Worm (Caenorhabditis elegans): ENCODE data around the gene clc-11.

clc-11 gene

ce11 chrV:16158391-16158790 is 19.0 kb upstream of the clc-11 start, which contains the start of gene str-99:
TSS of gene str-99 (minus strand) at chrV:16158491.
- TF ChIP-seq W03F9.2 (tag; optimal IDR thresholded peaks at IDR 0.05) (no peak), him-1 (tag; optimal IDR thresholded peaks at IDR 0.05) (no peak), dao-5 (tag; optimal IDR thresholded peaks at IDR 0.05) (no peak)

ce11 chrV:16155111-16155510 is 15.7 kb upstream of the clc-11 start, which contains the start of gene str-97:
TSS of gene str-97 (minus strand) at chrV:16155211.
- no peak for TF ChIP-seq dao-5 (tag; optimal IDR thresholded peaks at IDR 0.05)
- no peak for TF ChIP-seq W03F9.2 (tag; optimal IDR thresholded peaks at IDR 0.05)
- no peak for TF ChIP-seq him-1 (tag; optimal IDR thresholded peaks at IDR 0.05)

ce11 chrV:16153375-16153774 is 13.9 kb upstream of the clc-11 start, which contains the start of gene str-254:
TSS of gene str-254 (minus strand) at chrV:16153475.
- TF ChIP-seq him-1 (tag; optimal IDR thresholded peaks at IDR 0.05) (no peak), W03F9.2 (tag; optimal IDR thresholded peaks at IDR 0.05) (no peak), dao-5 (tag; optimal IDR thresholded peaks at IDR 0.05) (no peak)

ce11 chrV:16148805-16149204 is 9.4 kb upstream of the clc-11 start, which contains the start of gene F10A3.4:
TSS of gene F10A3.4 (plus strand) at chrV:16149105.
- TF ChIP-seq him-1 (tag; optimal IDR thresholded peaks at IDR 0.05) = no peak
- no peak for TF ChIP-seq dao-5 (tag; optimal IDR thresholded peaks at IDR 0.05)
- no peak for TF ChIP-seq W03F9.2 (tag; optimal IDR thresholded peaks at IDR 0.05)

- TF ChIP-seq W03F9.2 (tag; optimal IDR thresholded peaks at IDR 0.05) = no peak
- TF ChIP-seq him-1 (tag; optimal IDR thresholded peaks at IDR 0.05) = no peak
- no peak for TF ChIP-seq dao-5 (tag; optimal IDR thresholded peaks at IDR 0.05)
These were observed 5.6 kb upstream of the clc-11 start for ce11 chrV:16145009-16145408.

DNA sequence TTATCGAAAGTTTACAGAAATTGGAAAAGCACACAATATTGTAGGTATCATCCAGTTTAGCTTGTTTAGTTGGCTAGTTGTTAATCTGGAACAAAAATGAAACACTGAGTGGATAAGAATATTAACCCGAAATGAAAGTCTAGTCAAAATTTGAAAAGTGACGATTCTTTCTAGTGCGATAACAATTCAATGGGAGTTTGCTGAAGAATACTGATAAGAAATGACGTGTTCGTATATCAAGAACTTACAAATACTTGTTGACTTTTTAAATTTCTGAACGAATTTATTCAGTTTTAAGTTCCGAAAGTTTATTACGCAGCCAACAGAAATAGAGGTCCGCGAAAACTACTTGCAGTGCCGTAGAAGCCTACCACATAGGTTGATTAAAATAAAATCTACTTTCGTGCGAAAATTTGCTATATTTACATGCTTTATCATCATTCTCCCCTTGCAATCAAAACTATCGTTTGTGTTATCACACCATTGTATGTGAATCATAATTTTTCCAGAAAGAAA is 3.7 kb upstream of the clc-11 start, which contains the start of gene fbxa-88:
fbxa-88 (minus strand) TSS at position 51 of the 516 bp plus-strand sequence.
- TF ChIP-seq dao-5 (tag; optimal IDR thresholded peaks at IDR 0.05) (no peak), him-1 (tag; optimal IDR thresholded peaks at IDR 0.05) (no peak), W03F9.2 (tag; optimal IDR thresholded peaks at IDR 0.05) (no peak)

- TF ChIP-seq W03F9.2 (tag; optimal IDR thresholded peaks at IDR 0.05) = no peak
- TF ChIP-seq him-1 (tag; optimal IDR thresholded peaks at IDR 0.05) = no peak
- no peak for TF ChIP-seq dao-5 (tag; optimal IDR thresholded peaks at IDR 0.05)
These were observed 2.9 kb upstream of the clc-11 start, which contains the start of gene fbxa-18 for ce11 chrV:16142371-16142770. TSS of gene fbxa-18 (plus strand) at chrV:16142671.

DNA sequence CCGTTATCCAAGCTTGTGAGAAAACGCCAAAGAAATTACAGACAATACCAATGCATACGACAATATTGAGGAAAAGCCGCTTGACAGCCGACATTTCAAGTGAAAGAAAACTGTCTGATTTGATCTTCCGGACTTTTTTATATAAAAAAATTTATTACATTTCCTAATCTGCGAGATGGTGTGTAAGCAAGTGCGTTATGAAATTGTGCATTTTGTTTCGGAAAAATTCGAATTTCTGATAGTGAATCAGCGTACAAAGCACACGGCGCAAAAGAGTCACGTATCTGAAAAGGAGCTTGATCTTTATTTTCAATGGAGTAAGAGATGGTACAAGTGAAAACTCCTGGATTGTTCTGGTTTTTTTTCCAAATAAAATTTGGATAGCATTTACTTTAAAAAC is 1.6 kb upstream of the clc-11 start, which contains the start of gene clc-32:
clc-32 (minus strand) TSS at position 101 of the 400 bp plus-strand sequence.
- TF ChIP-seq him-1 (tag; optimal IDR thresholded peaks at IDR 0.05) (no peak), dao-5 (tag; optimal IDR thresholded peaks at IDR 0.05) (no peak), W03F9.2 (tag; optimal IDR thresholded peaks at IDR 0.05) (no peak)

- TF ChIP-seq dao-5 (tag; optimal IDR thresholded peaks at IDR 0.05) = no peak
- TF ChIP-seq W03F9.2 (tag; optimal IDR thresholded peaks at IDR 0.05) = no peak
- TF ChIP-seq him-1 (tag; optimal IDR thresholded peaks at IDR 0.05) = no peak
These were observed 2.4 kb downstream of the clc-11 start, which contains the start of gene F44G3.7 for ce11 chrV:16137043-16137442. TSS of gene F44G3.7 (minus strand) at chrV:16137143.

- TF ChIP-seq dao-5 (tag; optimal IDR thresholded peaks at IDR 0.05) (no peak), W03F9.2 (tag; optimal IDR thresholded peaks at IDR 0.05) (no peak), him-1 (tag; optimal IDR thresholded peaks at IDR 0.05) (no peak)
These were observed 6.7 kb downstream of the clc-11 start, which contains the start of gene fbxa-144 for ce11 chrV:16132705-16133104. TSS of gene fbxa-144 (minus strand) at chrV:16132805.

DNA sequence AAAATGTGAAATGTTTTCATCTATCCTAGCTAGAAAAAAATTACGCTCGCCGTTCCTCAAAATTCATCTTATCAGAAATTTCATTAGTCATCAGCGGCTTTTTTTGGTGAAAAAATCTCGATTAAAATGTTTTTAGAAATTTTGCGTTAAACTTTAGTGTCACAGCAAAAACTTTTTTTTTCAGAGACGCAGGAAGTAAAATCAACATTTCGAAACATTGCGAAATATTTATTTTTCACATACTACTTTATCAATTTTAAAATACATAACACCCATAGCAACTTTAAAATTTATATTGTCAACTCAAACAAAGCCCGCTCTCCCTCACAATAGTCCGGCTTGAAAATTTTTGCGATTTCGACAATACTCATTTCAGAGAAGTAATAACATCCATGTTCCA is 7.2 kb downstream of the clc-11 start:
- TF ChIP-seq him-1 (tag; optimal IDR thresholded peaks at IDR 0.05) (no peak), W03F9.2 (tag; optimal IDR thresholded peaks at IDR 0.05) (no peak), dao-5 (tag; optimal IDR thresholded peaks at IDR 0.05) (no peak)

DNA sequence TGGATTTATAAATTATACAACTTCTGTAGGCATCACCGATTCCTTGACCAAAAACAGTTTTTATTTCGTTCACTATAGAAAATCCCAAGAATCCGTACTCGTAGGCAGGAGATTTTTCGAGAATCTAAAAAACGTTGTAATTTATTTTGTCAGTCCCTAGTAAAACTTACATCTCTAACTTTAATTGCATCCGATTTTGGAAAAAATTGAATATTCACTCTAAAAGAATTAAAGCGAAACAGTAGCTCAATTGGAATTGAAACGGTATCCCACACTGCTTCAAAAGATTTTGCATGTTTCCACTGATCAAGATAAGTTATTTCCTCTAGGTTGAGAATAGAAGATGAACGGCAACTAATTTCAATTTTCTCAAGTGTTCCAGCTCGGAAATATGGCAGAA is 8.2 kb downstream of the clc-11 start, which contains the start of gene fbxa-142:
fbxa-142 (minus strand) TSS at position 101 of the 400 bp plus-strand sequence.
- TF ChIP-seq dao-5 (tag; optimal IDR thresholded peaks at IDR 0.05) (no peak), him-1 (tag; optimal IDR thresholded peaks at IDR 0.05) (no peak), W03F9.2 (tag; optimal IDR thresholded peaks at IDR 0.05) (no peak)

DNA sequence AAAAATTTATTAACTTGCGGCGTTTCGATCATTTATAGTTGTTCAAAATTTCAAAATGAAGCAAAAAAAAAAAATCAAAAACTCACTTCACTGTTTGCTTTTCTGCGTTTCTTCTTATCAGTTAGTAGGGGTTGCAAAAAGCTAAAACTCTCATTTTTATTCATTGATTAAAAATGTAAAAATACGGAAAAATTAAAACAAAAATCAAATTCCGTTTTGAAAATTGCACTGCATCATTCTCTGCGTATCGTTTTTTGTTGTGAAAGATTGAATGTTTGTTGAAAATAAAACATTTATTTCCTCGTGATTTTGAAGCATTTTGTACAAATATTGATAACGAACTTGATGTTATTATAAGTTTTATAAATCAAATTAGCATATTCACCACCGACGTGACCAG is 10.3 kb downstream of the clc-11 start:
- TF ChIP-seq dao-5 (tag; optimal IDR thresholded peaks at IDR 0.05) = no peak

- no peak for TF ChIP-seq dao-5 (tag; optimal IDR thresholded peaks at IDR 0.05)
- TF ChIP-seq him-1 (tag; optimal IDR thresholded peaks at IDR 0.05) = no peak
- TF ChIP-seq W03F9.2 (tag; optimal IDR thresholded peaks at IDR 0.05) = no peak
These were observed 12.0 kb downstream of the clc-11 start, which contains the start of gene fbxa-143 for ce11 chrV:16127401-16127800. TSS of gene fbxa-143 (minus strand) at chrV:16127501.

ce11 chrV:16124739-16125138 is 14.7 kb downstream of the clc-11 start, which contains the start of gene nhr-111:
TSS of gene nhr-111 (minus strand) at chrV:16124839.
- TF ChIP-seq W03F9.2 (tag; optimal IDR thresholded peaks at IDR 0.05) = no peak
- TF ChIP-seq dao-5 (tag; optimal IDR thresholded peaks at IDR 0.05) = no peak
- no peak for TF ChIP-seq him-1 (tag; optimal IDR thresholded peaks at IDR 0.05)
